Worm (Caenorhabditis elegans): Measurements from ENCODE around the gene R02F2.6.

ce11 chrIII:5478011-5478410 is 713 bp downstream of the R02F2.6 start, which contains the start of gene R02F2.10:
- TF ChIP-seq him-1 (tag; optimal IDR thresholded peaks at IDR 0.05) (no peak), dao-5 (tag; optimal IDR thresholded peaks at IDR 0.05) (no peak)

All from whole organism, L4/young adult.